Worm (Caenorhabditis elegans) whole organism, young adult: ENCODE measurements around the gene nsph-4.1.

ENCODE experiments used
- B0336.3 ChIP-seq: fragments of 200-800 bp; sonication (Bioruptor generic); IDR thresholded peaks from 2 replicates; pipeline ENCODE4 v1.3.6; 2022; ENCODE audit warnings: missing genetic modification characterization, missing compliant biosample characterization
- C17E4.6 ChIP-seq: fragments of 200-800 bp; sonication (Bioruptor generic); IDR thresholded peaks from 2 replicates; pipeline ENCODE4 v1.3.6; 2022; ENCODE audit warnings: missing genetic modification reagents, missing genetic modification characterization, missing compliant biosample characterization
- F10E7.11 ChIP-seq: sonication (generic microtip); optimal IDR thresholded peaks from 2 replicates; lab custom pipeline; 2017; ENCODE audit warnings: mild to moderate bottlenecking, missing genetic modification characterization, moderate library complexity, missing compliant biosample characterization
- F23B12.7 ChIP-seq: sonication (generic microtip); optimal IDR thresholded peaks from 2 replicates; lab custom pipeline; 2017; ENCODE audit warnings: missing genetic modification characterization, mild to moderate bottlenecking, missing compliant biosample characterization, antibody characterized with exemption, moderate library complexity; ENCODE audit not compliant: insufficient read depth
- F33H1.4 ChIP-seq: fragments of 200-800 bp; sonication (Bioruptor generic); IDR thresholded peaks from 2 replicates; pipeline ENCODE4 v1.3.6; 2022; ENCODE audit warnings: missing genetic modification reagents, missing genetic modification characterization, missing compliant biosample characterization
- F37B4.10 ChIP-seq: fragments of 200-800 bp; sonication (Bioruptor generic); IDR thresholded peaks from 2 replicates; pipeline ENCODE4 v1.3.6; 2022; ENCODE audit warnings: missing genetic modification characterization, missing compliant biosample characterization
- F49E8.2 ChIP-seq: sonication (generic microtip); optimal IDR thresholded peaks from 3 replicates; lab custom pipeline; 2017; ENCODE audit warnings: missing genetic modification characterization, mild to moderate bottlenecking, missing compliant biosample characterization, antibody characterized with exemption, moderate library complexity; ENCODE audit not compliant: insufficient read depth
- F57C9.4 ChIP-seq: sonication (generic microtip); optimal IDR thresholded peaks from 2 replicates; lab custom pipeline; 2017; ENCODE audit warnings: mild to moderate bottlenecking, missing genetic modification characterization, missing compliant biosample characterization
- T07F8.4 ChIP-seq: sonication (generic microtip); optimal IDR thresholded peaks from 2 replicates; lab custom pipeline; 2016; ENCODE audit warnings: mild to moderate bottlenecking, missing genetic modification characterization, moderate library complexity, missing compliant biosample characterization
- T26A5.8 ChIP-seq: sonication (generic microtip); optimal IDR thresholded peaks from 2 replicates; lab custom pipeline; 2016; ENCODE audit warnings: missing genetic modification characterization, missing compliant biosample characterization
- Y53G8AR.9 ChIP-seq: fragments of 200-800 bp; sonication (Bioruptor generic); conservative IDR thresholded peaks from 2 replicates; pipeline ENCODE4 v1.3.6; 2022; ENCODE audit warnings: missing genetic modification reagents, missing genetic modification characterization, missing compliant biosample characterization
- Y56A3A.18 ChIP-seq: fragments of 200-800 bp; sonication (Bioruptor generic); IDR thresholded peaks from 2 replicates; pipeline ENCODE4 v1.3.6; 2022; ENCODE audit warnings: missing genetic modification reagents, missing genetic modification characterization, missing compliant biosample characterization
- Y95B8A.8 ChIP-seq: fragments of 200-800 bp; sonication (Bioruptor generic); IDR thresholded peaks from 2 replicates; pipeline ENCODE4 v1.3.6; 2022; ENCODE audit warnings: missing genetic modification reagents, missing genetic modification characterization, missing compliant biosample characterization
- attf-3 ChIP-seq: fragments of 200-800 bp; sonication (Bioruptor generic); conservative IDR thresholded peaks from 2 replicates; pipeline ENCODE4 v1.3.6; 2022; ENCODE audit warnings: missing genetic modification reagents, missing genetic modification characterization, missing compliant biosample characterization
- attf-5 ChIP-seq: fragments of 200-800 bp; sonication (Bioruptor generic); optimal IDR thresholded peaks from 2 replicates; lab custom pipeline; 2018; ENCODE audit warnings: mild to moderate bottlenecking, missing genetic modification characterization, missing compliant biosample characterization
- cebp-1 ChIP-seq, 2 experiments: fragments of 200-800 bp in 1 of 2; sonication (Bioruptor generic) in 1 of 2; sonication (generic microtip) in 1 of 2; IDR thresholded peaks in 1 of 2; optimal IDR thresholded peaks in 1 of 2; 2 replicates each; pipeline versions ENCODE4 v1.3.6 to Lab custom; 2017 to 2022; ENCODE audit warnings: missing compliant biosample characterization in 2 of 2, missing genetic modification characterization in 2 of 2, mild to moderate bottlenecking in 1 of 2, missing genetic modification reagents in 1 of 2, moderate library complexity in 1 of 2
- ceh-79 ChIP-seq: sonication (generic microtip); optimal IDR thresholded peaks from 2 replicates; lab custom pipeline; 2017; ENCODE audit warnings: mild to moderate bottlenecking, missing genetic modification characterization, missing compliant biosample characterization
- ceh-91 ChIP-seq: fragments of 200-800 bp; sonication (Bioruptor generic); IDR thresholded peaks from 2 replicates; pipeline ENCODE4 v1.3.6; 2022; ENCODE audit warnings: missing genetic modification reagents, missing genetic modification characterization, missing compliant biosample characterization
- die-1 ChIP-seq: sonication (generic microtip); optimal IDR thresholded peaks from 2 replicates; lab custom pipeline; 2016; ENCODE audit warnings: missing genotype, mild to moderate bottlenecking, missing genetic modification characterization, missing compliant biosample characterization
- dpff-1 ChIP-seq: sonication (generic microtip); optimal IDR thresholded peaks from 2 replicates; lab custom pipeline; 2017; ENCODE audit warnings: mild to moderate bottlenecking, missing genetic modification characterization, missing compliant biosample characterization
- dpl-1 ChIP-seq: fragments of 150-350 bp; optimal IDR thresholded peaks from 2 replicates; lab custom pipeline; 2014; ENCODE audit warnings: missing biosample characterization, missing genetic modification reagents, missing genetic modification characterization
- egl-18 ChIP-seq: fragments of 200-800 bp; sonication (Bioruptor generic); IDR thresholded peaks from 2 replicates; pipeline ENCODE4 v1.3.6; 2022; ENCODE audit warnings: missing genetic modification reagents, missing genetic modification characterization, missing compliant biosample characterization
- egl-44 ChIP-seq: fragments of 200-800 bp; sonication (Bioruptor generic); IDR thresholded peaks from 2 replicates; pipeline ENCODE4 v1.3.6; 2022; ENCODE audit warnings: missing genetic modification reagents, missing genetic modification characterization, missing compliant biosample characterization
- egrh-3 ChIP-seq: fragments of 200-800 bp; sonication (Bioruptor generic); IDR thresholded peaks from 2 replicates; pipeline ENCODE4 v1.3.6; 2022; ENCODE audit warnings: missing genetic modification reagents, missing genetic modification characterization, missing compliant biosample characterization
- ets-4 ChIP-seq: fragments of 200-800 bp; sonication (Bioruptor generic); optimal IDR thresholded peaks from 2 replicates; lab custom pipeline; 2018; ENCODE audit warnings: mild to moderate bottlenecking, missing genetic modification characterization, missing compliant biosample characterization
- gei-17 ChIP-seq: fragments of 200-800 bp; sonication (Bioruptor generic); optimal IDR thresholded peaks from 2 replicates; lab custom pipeline; 2018; ENCODE audit warnings: mild to moderate bottlenecking, missing genetic modification characterization, missing compliant biosample characterization
- hmg-1.2 ChIP-seq: fragments of 200-800 bp; sonication (Bioruptor generic); IDR thresholded peaks from 2 replicates; pipeline ENCODE4 v1.3.6; 2022; ENCODE audit warnings: missing genetic modification reagents, missing genetic modification characterization, missing compliant biosample characterization
- lin-26 ChIP-seq: fragments of 200-800 bp; sonication (Bioruptor generic); IDR thresholded peaks from 2 replicates; pipeline ENCODE4 v1.3.6; 2022; ENCODE audit warnings: missing genetic modification reagents, missing genetic modification characterization, missing compliant biosample characterization
- lir-1 ChIP-seq: fragments of 200-800 bp; sonication (Bioruptor generic); conservative IDR thresholded peaks from 2 replicates; pipeline ENCODE4 v1.3.6; 2022; ENCODE audit warnings: missing genetic modification reagents, missing genetic modification characterization, missing compliant biosample characterization
- lsl-1 ChIP-seq: fragments of 200-800 bp; sonication (Bioruptor generic); optimal IDR thresholded peaks from 2 replicates; lab custom pipeline; 2018; ENCODE audit warnings: mild to moderate bottlenecking, missing genetic modification characterization, moderate library complexity, missing compliant biosample characterization
- madf-10 ChIP-seq: sonication (generic microtip); optimal IDR thresholded peaks from 2 replicates; lab custom pipeline; 2016; ENCODE audit warnings: mild to moderate bottlenecking, missing genetic modification characterization, missing compliant biosample characterization
- madf-3 ChIP-seq: fragments of 200-800 bp; sonication (Bioruptor generic); IDR thresholded peaks from 2 replicates; pipeline ENCODE4 v1.3.6; 2022; ENCODE audit warnings: missing genetic modification reagents, missing genetic modification characterization, missing compliant biosample characterization
- madf-6 ChIP-seq: fragments of 200-800 bp; sonication (Bioruptor generic); IDR thresholded peaks from 2 replicates; pipeline ENCODE4 v1.3.6; 2022; ENCODE audit warnings: missing genetic modification reagents, missing genetic modification characterization, missing compliant biosample characterization
- nfyb-1 ChIP-seq: fragments of 200-800 bp; sonication (Bioruptor generic); IDR thresholded peaks from 2 replicates; pipeline ENCODE4 v1.3.6; 2022; ENCODE audit warnings: missing genetic modification reagents, missing genetic modification characterization, missing compliant biosample characterization
- nhr-120 ChIP-seq: fragments of 200-800 bp; sonication (Bioruptor generic); IDR thresholded peaks from 2 replicates; pipeline ENCODE4 v1.3.6; 2022; ENCODE audit warnings: missing genetic modification characterization, missing compliant biosample characterization
- nhr-179 ChIP-seq: sonication (generic microtip); optimal IDR thresholded peaks from 2 replicates; lab custom pipeline; 2016; ENCODE audit warnings: mild to moderate bottlenecking, missing genetic modification characterization, missing compliant biosample characterization
- nhr-27 ChIP-seq: fragments of 200-800 bp; sonication (Bioruptor generic); optimal IDR thresholded peaks from 2 replicates; lab custom pipeline; 2018; ENCODE audit warnings: mild to moderate bottlenecking, missing genetic modification characterization, moderate library complexity, missing compliant biosample characterization
- nhr-90 ChIP-seq: sonication (generic microtip); optimal IDR thresholded peaks from 2 replicates; lab custom pipeline; 2016; ENCODE audit warnings: missing genotype, mild to moderate bottlenecking, missing genetic modification characterization, missing compliant biosample characterization
- rec-8 ChIP-seq, 2 experiments: sonication (generic microtip); optimal IDR thresholded peaks; 2 replicates each; lab custom pipeline; 2016; ENCODE audit warnings: mild to moderate bottlenecking in 2 of 2, missing genetic modification characterization in 2 of 2, missing genetic modification reagents in 2 of 2, missing genotype in 2 of 2, missing biosample characterization in 1 of 2, missing compliant biosample characterization in 1 of 2, moderate library complexity in 1 of 2
- rpc-1 ChIP-seq, 2 experiments: fragments of 150-350 bp in 1 of 2; sonication (generic microtip) in 1 of 2; optimal IDR thresholded peaks; 2 replicates each; lab custom pipeline; 2014 to 2018; ENCODE audit warnings: missing biosample characterization in 1 of 2, missing genetic modification characterization in 1 of 2, missing genetic modification reagents in 1 of 2, missing genotype in 1 of 2
- snpc-3.4 ChIP-seq: sonication (generic microtip); optimal IDR thresholded peaks from 2 replicates; lab custom pipeline; 2017; ENCODE audit warnings: missing genetic modification characterization, mild to moderate bottlenecking, missing compliant biosample characterization, antibody characterized with exemption, moderate library complexity, missing genotype, missing genetic modification reagents
- tbx-9 ChIP-seq: sonication (generic microtip); optimal IDR thresholded peaks from 2 replicates; lab custom pipeline; 2016; ENCODE audit warnings: borderline replicate concordance, missing genetic modification characterization, inconsistent platforms, missing compliant biosample characterization
- zfh-2 ChIP-seq: fragments of 200-800 bp; sonication (Bioruptor generic); conservative IDR thresholded peaks from 2 replicates; pipeline ENCODE4 v1.3.6; 2022; ENCODE audit warnings: missing genetic modification reagents, missing genetic modification characterization, missing compliant biosample characterization
- ztf-22 ChIP-seq: fragments of 200-800 bp; sonication (Bioruptor generic); optimal IDR thresholded peaks from 2 replicates; lab custom pipeline; 2018; ENCODE audit warnings: mild to moderate bottlenecking, missing genetic modification characterization, moderate library complexity, missing compliant biosample characterization
- ztf-26 ChIP-seq: sonication (generic microtip); optimal IDR thresholded peaks from 2 replicates; lab custom pipeline; 2017; ENCODE audit warnings: missing genetic modification characterization, missing compliant biosample characterization
- ztf-3 ChIP-seq: fragments of 200-800 bp; sonication (Bioruptor generic); optimal IDR thresholded peaks from 2 replicates; lab custom pipeline; 2018; ENCODE audit warnings: mild to moderate bottlenecking, missing genetic modification characterization, missing compliant biosample characterization
- ztf-6 ChIP-seq: fragments of 200-800 bp; sonication (Bioruptor generic); IDR thresholded peaks from 2 replicates; pipeline ENCODE4 v1.3.6; 2022; ENCODE audit warnings: missing genetic modification reagents, missing genetic modification characterization, missing compliant biosample characterization

Gene nsph-4.1

ce11 chrIV:5183755-5184166, 42.9 kb upstream of the nsph-4.1 start, which contains the start of gene W03F8.4 (continued):
- TF ChIP-seq snpc-3.4 (tag; lab: Kevin White, UChicago), result peak; percentile 66
- TF ChIP-seq B0336.3 (GFP tag; lab: Robert Waterston, UW), result peak; percentile 90
- TF ChIP-seq nhr-90 (tag; lab: Kevin White, UChicago), result no peak
- TF ChIP-seq T07F8.4 (tag; lab: Kevin White, UChicago), result no peak
- TF ChIP-seq cebp-1 (GFP tag; IDR thresholded peaks at IDR 0.05; lab: Robert Waterston, UW), result peak; percentile 47; the same call in 1 of the 2 replicates
- peak; percentile 84 for TF ChIP-seq cebp-1 (tag; optimal IDR thresholded peaks at IDR 0.05; lab: Kevin White, UChicago)
- TF ChIP-seq F49E8.2, result peak; percentile 29
- peak; percentile 88 for TF ChIP-seq madf-6 (GFP tag; lab: Robert Waterston, UW)
- peak; percentile 56; the same call in 1 of the 2 replicates for TF ChIP-seq zfh-2 (GFP tag; lab: Robert Waterston, UW)
- TF ChIP-seq die-1 (tag; lab: Kevin White, UChicago), result no peak
- TF ChIP-seq lin-26 (GFP tag; lab: Robert Waterston, UW), result 0 out of 2 replicates have a peak, but pooled peaks have one; percentile 35
- peak; percentile 84 for TF ChIP-seq ztf-26
- no peak for TF ChIP-seq F10E7.11 (tag; lab: Kevin White, UChicago)
- TF ChIP-seq ztf-22 (GFP tag; lab: Kevin White, UChicago), result no peak
- peak; percentile 94 for TF ChIP-seq Y53G8AR.9 (GFP tag; lab: Robert Waterston, UW)
- TF ChIP-seq F33H1.4 (GFP tag; lab: Robert Waterston, UW), result peak; percentile 75
- TF ChIP-seq F37B4.10, result no peak
- TF ChIP-seq ztf-3, result no peak
- no peak for TF ChIP-seq egrh-3
- peak; percentile 73 for TF ChIP-seq attf-3 (GFP tag; lab: Robert Waterston, UW)
- no peak for TF ChIP-seq T26A5.8 (tag; lab: Kevin White, UChicago)
- peak; percentile 76; the same call in 1 of the 2 replicates for TF ChIP-seq C17E4.6 (GFP tag; lab: Robert Waterston, UW)
- TF ChIP-seq nhr-27 (tag; lab: Kevin White, UChicago), result no peak
- TF ChIP-seq attf-5, result peak; percentile 89
- TF ChIP-seq ztf-6 (GFP tag; lab: Robert Waterston, UW), result no peak
- TF ChIP-seq Y56A3A.18 (GFP tag; lab: Robert Waterston, UW), result peak; percentile 83; the same call in 1 of the 2 replicates
- no peak for TF ChIP-seq rpc-1 (optimal IDR thresholded peaks at IDR 0.05; lab: Kevin White, UChicago)
- no peak for TF ChIP-seq rpc-1 (tag; optimal IDR thresholded peaks at IDR 0.05; lab: Kevin White, UChicago)
- TF ChIP-seq madf-10, result peak; percentile 51
- TF ChIP-seq nhr-179 (tag; lab: Kevin White, UChicago), result no peak
- no peak for TF ChIP-seq nhr-120
- no peak for TF ChIP-seq tbx-9
- no peak for TF ChIP-seq dpff-1
- TF ChIP-seq hmg-1.2 (GFP tag; lab: Robert Waterston, UW), result peak; percentile 68
- no peak for TF ChIP-seq egl-44 (GFP tag; lab: Robert Waterston, UW)

ce11 chrIV:5186480-5187205, 40.0 kb upstream of the nsph-4.1 start, which contains the start of the genes W03F8.6 and mtrf-1L:
Gene W03F8.6, minus strand, starts transcription at chrIV:5186580.
Gene mtrf-1L, plus strand, starts transcription at chrIV:5187155.
- TF ChIP-seq F23B12.7 (no peak), ceh-79 (no peak), madf-3 (GFP tag; lab: Robert Waterston, UW) (no peak), gei-17 (GFP tag; lab: Kevin White, UChicago) (no peak), hmg-1.2 (GFP tag; lab: Robert Waterston, UW) (no peak), ets-4 (GFP tag; lab: Kevin White, UChicago) (no peak), nfyb-1 (GFP tag; lab: Robert Waterston, UW) (no peak), ceh-91 (GFP tag; lab: Robert Waterston, UW) (no peak), F57C9.4 (tag; lab: Kevin White, UChicago) (no peak), rec-8 (tag; optimal IDR thresholded peaks at IDR 0.05; lab: Kevin White, UChicago) (no peak), lsl-1 (GFP tag; lab: Kevin White, UChicago) (no peak), egl-18 (no peak), dpl-1 (GFP tag; lab: Kevin White, UChicago) (no peak), lir-1 (no peak), nhr-90 (tag; lab: Kevin White, UChicago) (no peak), Y95B8A.8 (GFP tag; lab: Robert Waterston, UW) (no peak)
